Fruit fly (Drosophila melanogaster): Measurements from ENCODE around the gene CG13023.
A peak's percentile ranks its signal among the peaks of the same experiment; 100 is the strongest.

The CG13023 gene

dm6 chr3L:16969652-16970109, 42.4 kb upstream of the CG13023 start, which contains the start of gene Exn (continued):
- TF ChIP-seq CG34422 (GFP tag; IDR thresholded peaks at IDR 0.05) (peak; percentile 48; the same call in 1 of the 3 replicates), Max (GFP tag; optimal IDR thresholded peaks at IDR 0.05) (no peak), klu (GFP tag; IDR thresholded peaks at IDR 0.05) (no peak), CG9932 (GFP tag; IDR thresholded peaks at IDR 0.05) (peak; percentile 49), CG12769 (tag; optimal IDR thresholded peaks at IDR 0.05) (peak; percentile 94), CG12659 (GFP tag; optimal IDR thresholded peaks at IDR 0.05) (peak; percentile 29), sisA (GFP tag; IDR thresholded peaks at IDR 0.05) (no peak), CG6854 (GFP tag; optimal IDR thresholded peaks at IDR 0.05) (peak; percentile 35), E2f1 (GFP tag; IDR thresholded peaks at IDR 0.05) (no peak), CG18764 (GFP tag; optimal IDR thresholded peaks at IDR 0.05) (no peak), schlank (tag; optimal IDR thresholded peaks at IDR 0.05) (peak; percentile 52), nerfin-1 (tag; optimal IDR thresholded peaks at IDR 0.05) (no peak), tap (tag; optimal IDR thresholded peaks at IDR 0.05) (peak; percentile 23), Atf6 (GFP tag; IDR thresholded peaks at IDR 0.05) (peak; percentile 65), bbx (GFP tag; IDR thresholded peaks at IDR 0.05; ENCODE audit: partially characterized antibody) (peak; percentile 48; the same call in 1 of the 2 replicates), toy (GFP tag; IDR thresholded peaks at IDR 0.05) (peak; percentile 37; the same call in 1 of the 2 replicates), Rfx (GFP tag; IDR thresholded peaks at IDR 0.05) (peak; percentile 59), CG10209 (GFP tag; optimal IDR thresholded peaks at IDR 0.05) (no peak), CG34376 (GFP tag; optimal IDR thresholded peaks at IDR 0.05) (peak; percentile 87), CG2120 (GFP tag; optimal IDR thresholded peaks at IDR 0.05) (peak; percentile 12), Dip3 (GFP tag; optimal IDR thresholded peaks at IDR 0.05) (peak; percentile 0), Med (GFP tag) (peak; percentile 90), lov (optimal IDR thresholded peaks at IDR 0.05) (no peak), lov (GFP tag; IDR thresholded peaks at IDR 0.05) (0 out of 3 replicates have a peak, but pooled peaks have one; percentile 56), zen (tag; optimal IDR thresholded peaks at IDR 0.05) (no peak), z (GFP tag; IDR thresholded peaks at IDR 0.05) (0 out of 3 replicates have a peak, but pooled peaks have one; percentile 31), vnd (GFP tag; IDR thresholded peaks at IDR 0.05; ENCODE audit: partially characterized antibody) (0 out of 3 replicates have a peak, but pooled peaks have one; percentile 34), gcm2 (GFP tag; optimal IDR thresholded peaks at IDR 0.05) (no peak), CG17361 (GFP tag; IDR thresholded peaks at IDR 0.05) (no peak), CG10979 (tag; optimal IDR thresholded peaks at IDR 0.05) (no peak), grn (GFP tag; optimal IDR thresholded peaks at IDR 0.05) (peak; percentile 65), GATAe (GFP tag; conservative IDR thresholded peaks at IDR 0.05) (peak; percentile 59), twi (tag; optimal IDR thresholded peaks at IDR 0.05) (no peak), Trl (optimal IDR thresholded peaks at IDR 0.05) (peak; percentile 55 to 74), Trl (GFP tag; optimal IDR thresholded peaks at IDR 0.05) (peak; percentile 4), ewg (GFP tag; optimal IDR thresholded peaks at IDR 0.05) (no peak), CG4360 (GFP tag; IDR thresholded peaks at IDR 0.05) (no peak), MBD-R2 (GFP tag; IDR thresholded peaks at IDR 0.05) (peak; percentile 26; the same call in 1 of the 2 replicates), Hey (tag; optimal IDR thresholded peaks at IDR 0.05) (no peak), CG15601 (tag; optimal IDR thresholded peaks at IDR 0.05) (peak; percentile 82), ems (GFP tag; optimal IDR thresholded peaks at IDR 0.05) (no peak), onecut (GFP tag; IDR thresholded peaks at IDR 0.05) (peak; percentile 16; the same call in 1 of the 2 replicates), CG32532 (GFP tag; IDR thresholded peaks at IDR 0.05) (peak; percentile 76; the same call in 1 of the 2 replicates), odd (GFP tag; optimal IDR thresholded peaks at IDR 0.05) (peak; percentile 34), CG7357 (GFP tag; IDR thresholded peaks at IDR 0.05) (no peak), CG1792 (GFP tag; optimal IDR thresholded peaks at IDR 0.05) (no peak), CG7987 (GFP tag; optimal IDR thresholded peaks at IDR 0.05) (peak; percentile 47), chinmo (GFP tag; IDR thresholded peaks at IDR 0.05; ENCODE audit: partially characterized antibody) (peak; percentile 74; the same call in 1 of the 4 replicates), cwo (GFP tag; optimal IDR thresholded peaks at IDR 0.05) (peak; percentile 59), CG1832 (GFP tag; optimal IDR thresholded peaks at IDR 0.05) (no peak), CG10321 (GFP tag; IDR thresholded peaks at IDR 0.05) (no peak)
